Worm (Caenorhabditis elegans): ENCODE measurements around the gene C36H8.1.

The C36H8.1 gene

DNA sequence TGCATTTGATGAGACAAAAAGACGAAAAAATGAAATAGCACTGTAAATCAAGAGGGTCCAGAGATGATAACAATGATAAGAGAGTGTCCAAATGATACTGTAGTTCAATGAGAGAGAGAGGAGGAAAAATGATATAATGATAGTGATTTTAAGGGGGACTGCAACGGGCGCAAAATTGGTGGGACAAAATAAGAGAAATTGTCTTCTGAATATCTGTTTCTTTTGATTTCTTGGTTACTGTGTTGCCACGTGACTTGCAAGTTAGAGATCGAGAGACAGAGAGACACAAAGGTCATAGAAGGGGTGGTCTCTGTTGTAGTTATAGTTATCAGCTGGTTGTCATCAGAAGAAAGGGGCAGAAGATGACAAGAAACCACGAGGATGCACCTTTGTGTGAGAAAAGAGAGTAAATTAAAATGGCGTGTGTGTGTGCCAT, 28.6 kb downstream of the C36H8.1 start (continued):
- no peak for TF ChIP-seq daf-8 (GFP tag; IDR thresholded peaks at IDR 0.05)
- TF ChIP-seq lin-13 (GFP tag; optimal IDR thresholded peaks at IDR 0.05): no peak
- no peak for TF ChIP-seq T26A8.4 (GFP tag; IDR thresholded peaks at IDR 0.05)
- no peak for TF ChIP-seq nhr-6 (tag; optimal IDR thresholded peaks at IDR 0.05)
- TF ChIP-seq lir-3 (tag; optimal IDR thresholded peaks at IDR 0.05): no peak
- no peak for TF ChIP-seq arid-1 (GFP tag; conservative IDR thresholded peaks at IDR 0.05)
- TF ChIP-seq mes-2 (tag; optimal IDR thresholded peaks at IDR 0.05; ENCODE audit: poor library complexity, severe bottlenecking): no peak
- peak; percentile 44 for TF ChIP-seq pqm-1 (tag; optimal IDR thresholded peaks at IDR 0.05)
- TF ChIP-seq zag-1 (tag; optimal IDR thresholded peaks at IDR 0.05): no peak
- TF ChIP-seq nhr-28 (tag; optimal IDR thresholded peaks at IDR 0.05): peak; percentile 93
- TF ChIP-seq snpc-1.2 (GFP tag; IDR thresholded peaks at IDR 0.05): no peak
- TF ChIP-seq tag-97 (GFP tag; IDR thresholded peaks at IDR 0.05): no peak
- no peak for TF ChIP-seq ama-1 (optimal IDR thresholded peaks at IDR 0.05)
- no peak for TF ChIP-seq zfp-2 (tag; optimal IDR thresholded peaks at IDR 0.05)
- peak; percentile 67 for TF ChIP-seq dmd-6 (GFP tag; IDR thresholded peaks at IDR 0.05)
- TF ChIP-seq ZK337.2 (GFP tag; IDR thresholded peaks at IDR 0.05): no peak
- no peak for TF ChIP-seq Y75B8A.6 (GFP tag; IDR thresholded peaks at IDR 0.05)
- no peak for TF ChIP-seq nhr-237 (tag; optimal IDR thresholded peaks at IDR 0.05)
- TF ChIP-seq daf-12 (tag; optimal IDR thresholded peaks at IDR 0.05): no peak
- TF ChIP-seq zip-11 (GFP tag; IDR thresholded peaks at IDR 0.05): no peak
- TF ChIP-seq sdz-12 (GFP tag; optimal IDR thresholded peaks at IDR 0.05): no peak
- TF ChIP-seq lin-29 (GFP tag; IDR thresholded peaks at IDR 0.05): no peak
- no peak for TF ChIP-seq Y5F2A.4 (GFP tag; optimal IDR thresholded peaks at IDR 0.05)
- no peak for TF ChIP-seq nhr-11 (tag; optimal IDR thresholded peaks at IDR 0.05)
- peak; percentile 69 for TF ChIP-seq cey-2 (tag; optimal IDR thresholded peaks at IDR 0.05; ENCODE audit: borderline replicate concordance, insufficient read depth)
- no peak for TF ChIP-seq ceh-44 (GFP tag; IDR thresholded peaks at IDR 0.05)

DNA sequence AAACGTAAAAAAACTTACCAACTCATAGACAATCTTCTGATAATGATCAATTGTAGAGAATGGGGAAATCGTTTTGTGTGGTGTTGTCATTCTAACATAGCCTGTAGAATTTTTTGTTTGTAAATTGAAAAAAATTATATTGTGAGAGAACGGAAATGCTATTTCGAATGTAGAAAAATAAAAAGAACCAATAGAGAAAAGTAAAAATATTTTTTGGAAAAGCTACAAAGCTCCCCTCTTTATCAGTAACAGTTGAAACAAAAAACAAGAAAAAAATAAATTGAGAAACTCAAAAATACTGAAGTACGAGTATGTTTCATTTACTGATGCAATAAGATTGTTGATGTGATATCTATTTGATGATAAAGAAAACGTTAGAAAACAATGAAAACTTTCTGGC, 33.0 kb downstream of the C36H8.1 start, which contains the start of gene C27D8.3:
C27D8.3 (minus strand) TSS at position 101 of the 400 bp plus-strand sequence.
- TF ChIP-seq nhr-77 (tag; optimal IDR thresholded peaks at IDR 0.05) (no peak), lin-1 (GFP tag; IDR thresholded peaks at IDR 0.05) (no peak)

DNA sequence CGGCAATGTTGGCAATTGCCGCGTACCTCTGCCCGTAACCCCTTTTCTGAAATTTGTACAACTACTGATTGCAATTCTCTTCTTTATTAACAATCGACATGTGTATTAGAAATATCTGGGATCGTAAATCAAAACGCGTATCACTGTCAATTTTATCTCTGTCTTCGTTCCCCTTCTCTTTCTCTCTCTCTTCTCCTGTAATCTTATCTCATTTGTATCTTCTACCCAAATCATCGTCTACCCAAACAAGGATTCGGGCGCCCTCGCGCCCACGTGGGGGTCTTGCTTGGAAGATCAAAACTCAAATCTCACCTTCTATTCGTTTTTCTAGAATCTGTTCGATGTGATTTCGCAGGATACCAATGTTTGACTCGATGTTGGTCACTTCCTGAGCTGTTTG, 33.6 kb downstream of the C36H8.1 start, which contains the start of gene C27D8.2:
C27D8.2 (plus strand) TSS at position 222 of the 400 bp plus-strand sequence.
- no peak for TF ChIP-seq hmg-1.1 (GFP tag; IDR thresholded peaks at IDR 0.05)
- TF ChIP-seq T20F7.1 (GFP tag; optimal IDR thresholded peaks at IDR 0.05): no peak
- TF ChIP-seq snpc-1.2 (GFP tag; IDR thresholded peaks at IDR 0.05): no peak
- no peak for TF ChIP-seq dmd-8 (GFP tag; IDR thresholded peaks at IDR 0.05)
- peak; percentile 44 for TF ChIP-seq hlh-11 (tag; optimal IDR thresholded peaks at IDR 0.05)
- no peak for TF ChIP-seq ama-1 (optimal IDR thresholded peaks at IDR 0.05)
- TF ChIP-seq ZK546.5 (tag; optimal IDR thresholded peaks at IDR 0.05): no peak
- TF ChIP-seq mdl-1 (tag; optimal IDR thresholded peaks at IDR 0.05): peak; percentile 12 to 86
- no peak for TF ChIP-seq hif-1 (tag; optimal IDR thresholded peaks at IDR 0.05)
- peak; percentile 92 for TF ChIP-seq mxl-3 (GFP tag; optimal IDR thresholded peaks at IDR 0.05)
- no peak for TF ChIP-seq pha-4 (GFP tag; IDR thresholded peaks at IDR 0.05)
- no peak for TF ChIP-seq pha-4 (tag; optimal IDR thresholded peaks at IDR 0.05)
- TF ChIP-seq nhr-28 (tag; optimal IDR thresholded peaks at IDR 0.05): peak; percentile 85
- TF ChIP-seq nhr-11 (tag; optimal IDR thresholded peaks at IDR 0.05): no peak
- no peak for TF ChIP-seq egl-43 (GFP tag; IDR thresholded peaks at IDR 0.05)
